Fruit fly (Drosophila melanogaster) whole organism, embryonic: ENCODE results near the gene mthl6.

Experiments used
- Abd-B ChIP-seq: fragments of 200-800 bp; sonication (Bioruptor generic); optimal IDR thresholded peaks from 2 replicates; lab custom pipeline; 2018; ENCODE audit warnings: missing biosample characterization, mild to moderate bottlenecking, missing genetic modification characterization, moderate library complexity
- Antp ChIP-seq: fragments of 200-800 bp; sonication (Bioruptor generic); optimal IDR thresholded peaks from 3 replicates; lab custom pipeline; 2016; ENCODE audit warnings: missing biosample characterization, missing genetic modification characterization
- Asciz ChIP-seq: fragments of 200-800 bp; sonication (Bioruptor generic); optimal IDR thresholded peaks from 2 replicates; lab custom pipeline; 2017; ENCODE audit warnings: missing biosample characterization, mild to moderate bottlenecking, missing genetic modification characterization, missing genetic modification reagents
- Awh ChIP-seq: fragments of 200-800 bp; sonication (Bioruptor generic); IDR thresholded peaks from 2 replicates; pipeline ENCODE4, ENCODE4 v1.3.6; 2022; ENCODE audit warnings: missing biosample characterization, missing genetic modification characterization
- B-H1 ChIP-seq: fragments of 200-800 bp; sonication (Bioruptor generic); IDR thresholded peaks from 3 replicates; pipeline ENCODE4 v1.3.6; 2022; ENCODE audit warnings: missing biosample characterization, missing genetic modification characterization
- CG1024 ChIP-seq: fragments of 200-800 bp; sonication (Bioruptor generic); IDR thresholded peaks from 2 replicates; pipeline ENCODE4 v1.3.6; 2022; ENCODE audit warnings: missing biosample characterization, missing genetic modification characterization
- CG10979 ChIP-seq: fragments of 200-800 bp; sonication (Bioruptor generic); optimal IDR thresholded peaks from 2 replicates; lab custom pipeline; 2018; ENCODE audit warnings: missing biosample characterization, mild to moderate bottlenecking, missing genetic modification characterization, moderate library complexity
- CG11723 ChIP-seq: fragments of 200-800 bp; sonication (Bioruptor generic); optimal IDR thresholded peaks from 2 replicates; lab custom pipeline; 2017; ENCODE audit warnings: missing biosample characterization, mild to moderate bottlenecking, missing genetic modification characterization
- CG12104 ChIP-seq: fragments of 200-800 bp; sonication (Bioruptor generic); optimal IDR thresholded peaks from 3 replicates; lab custom pipeline; 2016; ENCODE audit warnings: missing biosample characterization, missing genetic modification characterization
- CG12391 ChIP-seq: fragments of 200-800 bp; sonication (Bioruptor generic); optimal IDR thresholded peaks from 3 replicates; lab custom pipeline; 2018; ENCODE audit warnings: missing biosample characterization, mild to moderate bottlenecking, missing genetic modification characterization, moderate library complexity
- CG12659 ChIP-seq: fragments of 200-800 bp; sonication (Bioruptor generic); optimal IDR thresholded peaks from 3 replicates; lab custom pipeline; 2017; ENCODE audit warnings: mild to moderate bottlenecking, missing biosample characterization, missing genetic modification reagents, missing genetic modification characterization
- CG13287 ChIP-seq: fragments of 200-800 bp; sonication (Bioruptor generic); IDR thresholded peaks from 2 replicates; pipeline ENCODE4 v1.3.6; 2022; ENCODE audit warnings: missing biosample characterization, missing genetic modification characterization; ENCODE audit not compliant: partially characterized antibody
- CG14441 ChIP-seq: fragments of 200-800 bp; sonication (Bioruptor generic); IDR thresholded peaks from 2 replicates; pipeline ENCODE4 v1.3.6; 2022; ENCODE audit warnings: missing biosample characterization, missing genetic modification characterization
- CG14667 ChIP-seq: fragments of 200-800 bp; sonication (Bioruptor generic); IDR thresholded peaks from 2 replicates; pipeline ENCODE4 v1.3.6; 2022; ENCODE audit warnings: missing biosample characterization, missing genetic modification characterization
- CG14710 ChIP-seq: fragments of 200-800 bp; sonication (Bioruptor generic); optimal IDR thresholded peaks from 3 replicates; lab custom pipeline; 2019; ENCODE audit warnings: missing biosample characterization, mild to moderate bottlenecking, missing genetic modification characterization, moderate library complexity
- CG2199 ChIP-seq: fragments of 200-800 bp; sonication (Bioruptor generic); IDR thresholded peaks from 3 replicates; pipeline ENCODE4 v1.3.6; 2022; ENCODE audit warnings: missing biosample characterization, missing genetic modification characterization
- CG2678 ChIP-seq: fragments of 200-800 bp; sonication (Bioruptor generic); optimal IDR thresholded peaks from 3 replicates; lab custom pipeline; 2019; ENCODE audit warnings: missing biosample characterization, mild to moderate bottlenecking, missing genetic modification characterization, moderate library complexity
- CG2875 ChIP-seq: fragments of 200-800 bp; sonication (Bioruptor generic); optimal IDR thresholded peaks from 2 replicates; lab custom pipeline; 2017; ENCODE audit warnings: missing biosample characterization, mild to moderate bottlenecking, missing genetic modification characterization, missing genetic modification reagents
- CG32772 ChIP-seq: fragments of 200-800 bp; sonication (Bioruptor generic); IDR thresholded peaks from 2 replicates; pipeline ENCODE4 v1.3.6; 2022; ENCODE audit warnings: missing biosample characterization, missing genetic modification characterization
- CG3281 ChIP-seq: fragments of 200-800 bp; sonication (Bioruptor generic); optimal IDR thresholded peaks from 3 replicates; lab custom pipeline; 2017; ENCODE audit warnings: missing biosample characterization, mild to moderate bottlenecking, missing genetic modification characterization
- CG6254 ChIP-seq: fragments of 200-800 bp; sonication (Bioruptor generic); optimal IDR thresholded peaks from 3 replicates; lab custom pipeline; 2017; ENCODE audit warnings: mild to moderate bottlenecking, missing biosample characterization, missing genetic modification reagents, missing genetic modification characterization
- CG7745 ChIP-seq: fragments of 200-800 bp; sonication (Bioruptor generic); optimal IDR thresholded peaks from 2 replicates; lab custom pipeline; 2018; ENCODE audit warnings: missing biosample characterization, mild to moderate bottlenecking, missing genetic modification characterization, moderate library complexity
- CG8388 ChIP-seq: fragments of 200-800 bp; sonication (Bioruptor generic); optimal IDR thresholded peaks from 2 replicates; lab custom pipeline; 2019; ENCODE audit warnings: missing biosample characterization, mild to moderate bottlenecking, missing genetic modification characterization, moderate library complexity
- E2f1 ChIP-seq: fragments of 200-800 bp; sonication (Bioruptor generic); IDR thresholded peaks from 2 replicates; pipeline ENCODE4 v1.3.6; 2022; ENCODE audit warnings: missing biosample characterization, missing genetic modification characterization
- E2f2 ChIP-seq: fragments of 200-800 bp; sonication (Bioruptor generic); IDR thresholded peaks from 2 replicates; pipeline ENCODE4 v1.3.6; 2022; ENCODE audit warnings: missing biosample characterization, missing genetic modification characterization
- Fer2 ChIP-seq: fragments of 200-800 bp; sonication (Bioruptor generic); optimal IDR thresholded peaks from 2 replicates; lab custom pipeline; 2018; ENCODE audit warnings: missing biosample characterization, mild to moderate bottlenecking, missing genetic modification characterization, moderate library complexity
- HmgZ ChIP-seq: fragments of 200-800 bp; sonication (Bioruptor generic); optimal IDR thresholded peaks from 2 replicates; lab custom pipeline; 2018; ENCODE audit warnings: missing biosample characterization, mild to moderate bottlenecking, missing genetic modification characterization
- Mad ChIP-seq: fragments of 200-800 bp; sonication (Bioruptor generic); optimal IDR thresholded peaks from 2 replicates; lab custom pipeline; 2016; ENCODE audit warnings: missing biosample characterization, missing genetic modification characterization
- NK7.1 ChIP-seq: fragments of 200-800 bp; sonication (Bioruptor generic); optimal IDR thresholded peaks from 3 replicates; lab custom pipeline; 2016; ENCODE audit warnings: missing biosample characterization, missing genetic modification characterization
- Neu2 ChIP-seq: fragments of 200-800 bp; sonication (Bioruptor generic); optimal IDR thresholded peaks from 3 replicates; lab custom pipeline; 2016; ENCODE audit warnings: missing biosample characterization, missing genetic modification characterization, borderline replicate concordance
- Nf-YC ChIP-seq: fragments of 200-800 bp; optimal IDR thresholded peaks from 3 replicates; lab custom pipeline; 2019; ENCODE audit warnings: missing biosample characterization, mild to moderate bottlenecking, missing genetic modification characterization, moderate library complexity
- Optix ChIP-seq: fragments of 200-800 bp; sonication (Bioruptor generic); IDR thresholded peaks from 3 replicates; pipeline ENCODE4 v1.3.6; 2022; ENCODE audit warnings: missing biosample characterization, missing genetic modification characterization
- Ptx1 ChIP-seq: fragments of 200-800 bp; sonication (Bioruptor generic); IDR thresholded peaks from 2 replicates; pipeline ENCODE4 v1.3.6; 2022; ENCODE audit warnings: missing biosample characterization, missing genetic modification characterization
- Xrp1 ChIP-seq: fragments of 200-800 bp; sonication (Bioruptor generic); IDR thresholded peaks from 2 replicates; pipeline ENCODE4 v1.3.6; 2022; ENCODE audit warnings: missing biosample characterization, missing genetic modification characterization
- az2 ChIP-seq: fragments of 200-800 bp; sonication (Bioruptor generic); optimal IDR thresholded peaks from 3 replicates; lab custom pipeline; 2016; ENCODE audit warnings: missing biosample characterization, missing genetic modification characterization
- bowl ChIP-seq: fragments of 200-800 bp; sonication (Bioruptor generic); IDR thresholded peaks from 2 replicates; pipeline ENCODE4 v1.3.6; 2022; ENCODE audit warnings: missing biosample characterization, missing genetic modification characterization
- ci ChIP-seq: fragments of 200-800 bp; sonication (Bioruptor generic); IDR thresholded peaks from 3 replicates; pipeline ENCODE4 v1.3.6; 2022; ENCODE audit warnings: missing biosample characterization, missing genetic modification characterization
- crol ChIP-seq: fragments of 200-800 bp; sonication (Bioruptor generic); IDR thresholded peaks from 2 replicates; pipeline ENCODE4 v1.3.6; 2022; ENCODE audit warnings: missing biosample characterization, missing genetic modification characterization
- dmrt11E ChIP-seq: fragments of 200-800 bp; sonication (Bioruptor generic); optimal IDR thresholded peaks from 3 replicates; lab custom pipeline; 2018; ENCODE audit warnings: missing biosample characterization, mild to moderate bottlenecking, missing genetic modification characterization, moderate library complexity
- dpn ChIP-seq, 2 experiments: fragments of 200-800 bp; sonication (Bioruptor generic); optimal IDR thresholded peaks; 3 replicates each; lab custom pipeline; 2016; ENCODE audit warnings: missing biosample characterization in 2 of 2, missing genetic modification characterization in 2 of 2
- fd3F ChIP-seq: fragments of 200-800 bp; sonication (Bioruptor generic); optimal IDR thresholded peaks from 2 replicates; lab custom pipeline; 2018; ENCODE audit warnings: missing biosample characterization, mild to moderate bottlenecking, missing genetic modification characterization, moderate library complexity
- nmo ChIP-seq: fragments of 200-800 bp; sonication (Bioruptor generic); optimal IDR thresholded peaks from 2 replicates; lab custom pipeline; 2018; ENCODE audit warnings: missing biosample characterization, mild to moderate bottlenecking, missing genetic modification characterization, moderate library complexity
- pan ChIP-seq, 4 experiments: fragments of >200 bp in 3 of 4; fragments of 200-800 bp in 1 of 4; sonication (Bioruptor generic) in 1 of 4; optimal IDR thresholded peaks in 3 of 4; IDR thresholded peaks in 1 of 4; 2 replicates each; pipeline versions ENCODE4 v1.3.6 to Lab custom; 2017 to 2022; ENCODE audit warnings: missing biosample characterization in 2 of 4, missing genetic modification characterization in 2 of 4, mixed read lengths in 1 of 4
- prd ChIP-seq, 3 experiments: fragments of >200 bp in 2 of 3; fragments of 200-800 bp in 1 of 3; sonication (Bioruptor generic) in 1 of 3; optimal IDR thresholded peaks in 2 of 3; IDR thresholded peaks in 1 of 3; 2 replicates in 2 of 3; 3 replicates in 1 of 3; pipeline versions ENCODE4 v1.3.6 to Lab custom; 2017 to 2022; ENCODE audit warnings: missing biosample characterization in 1 of 3, missing genetic modification characterization in 1 of 3
- row ChIP-seq: fragments of 200-800 bp; sonication (Bioruptor generic); IDR thresholded peaks from 3 replicates; pipeline ENCODE4 v1.3.6; 2022; ENCODE audit warnings: missing biosample characterization, missing genetic modification characterization
- sc ChIP-seq, 3 experiments: fragments of >200 bp in 2 of 3; fragments of 200-800 bp in 1 of 3; sonication (Bioruptor generic) in 1 of 3; optimal IDR thresholded peaks; 2 replicates in 2 of 3; 3 replicates in 1 of 3; lab custom pipeline; 2017; ENCODE audit warnings: mild to moderate bottlenecking in 1 of 3, missing biosample characterization in 1 of 3, missing genetic modification characterization in 1 of 3, missing genetic modification reagents in 1 of 3
- slp2 ChIP-seq: fragments of 200-800 bp; sonication (Bioruptor generic); optimal IDR thresholded peaks from 2 replicates; lab custom pipeline; 2016; ENCODE audit warnings: missing biosample characterization, missing genetic modification characterization
- trem ChIP-seq: fragments of 200-800 bp; optimal IDR thresholded peaks from 3 replicates; lab custom pipeline; 2019; ENCODE audit warnings: missing biosample characterization, mild to moderate bottlenecking, missing genetic modification characterization, moderate library complexity

mthl6 gene

DNA sequence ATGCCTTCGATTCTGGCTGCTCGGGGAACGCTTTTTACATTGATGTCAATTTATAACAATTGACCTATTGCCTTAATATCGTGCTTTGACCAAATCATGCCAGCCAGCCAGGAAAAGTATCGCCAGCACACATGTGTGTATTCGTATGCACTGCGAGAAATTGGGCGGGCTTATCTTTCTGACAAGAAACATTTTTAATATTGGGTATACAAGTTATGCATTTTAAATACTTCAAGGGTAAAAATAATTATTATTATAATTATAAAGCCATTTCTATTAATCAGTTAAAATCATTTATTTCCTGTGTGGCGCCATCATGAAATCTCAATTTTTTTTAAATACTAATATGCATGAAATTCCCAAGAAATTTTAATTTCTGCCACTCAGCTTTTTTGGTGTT, 36.1 kb downstream of the mthl6 start (continued):
- TF ChIP-seq fd3F (no peak), Mad (GFP tag; lab: Kevin White, UChicago) (no peak), CG2199 (0 out of 3 replicates have a peak, but pooled peaks have one; percentile 24), dmrt11E (tag; lab: Kevin White, UChicago) (peak; percentile 52), trem (peak; percentile 33), CG12391 (tag; lab: Kevin White, UChicago) (peak; percentile 48), CG13287 (GFP tag; lab: Robert Waterston, UW) (no peak), E2f2 (GFP tag; lab: Robert Waterston, UW) (0 out of 2 replicates have a peak, but pooled peaks have one; percentile 8), CG3281 (GFP tag; lab: Kevin White, UChicago) (peak; percentile 13), CG2875 (peak; percentile 21), CG11723 (GFP tag; lab: Kevin White, UChicago) (no peak), CG12659 (GFP tag; lab: Kevin White, UChicago) (no peak), prd (optimal IDR thresholded peaks at IDR 0.05; lab: Kevin White, UChicago) (no peak), prd (GFP tag; IDR thresholded peaks at IDR 0.05; lab: Robert Waterston, UW) (peak; percentile 75), Xrp1 (GFP tag; lab: Robert Waterston, UW) (peak; percentile 71), CG1024 (GFP tag; lab: Robert Waterston, UW) (0 out of 2 replicates have a peak, but pooled peaks have one; percentile 26), HmgZ (tag; lab: Kevin White, UChicago) (no peak), slp2 (GFP tag; lab: Kevin White, UChicago) (no peak), ci (peak; percentile 60; the same call in 1 of the 3 replicates), CG32772 (GFP tag; lab: Robert Waterston, UW) (peak; percentile 48; the same call in 1 of the 2 replicates), CG14441 (GFP tag; lab: Robert Waterston, UW) (0 out of 2 replicates have a peak, but pooled peaks have one; percentile 19), NK7.1 (GFP tag; lab: Kevin White, UChicago) (no peak), Abd-B (GFP tag; lab: Kevin White, UChicago) (peak; percentile 9), CG2678 (no peak), CG14667 (GFP tag; lab: Robert Waterston, UW) (no peak), nmo (peak; percentile 60), E2f1 (GFP tag; lab: Robert Waterston, UW) (peak; percentile 28; the same call in 1 of the 2 replicates), B-H1 (GFP tag; lab: Robert Waterston, UW) (peak; percentile 18; the same call in 1 of the 3 replicates), Nf-YC (tag; lab: Kevin White, UChicago) (no peak), Awh (peak; percentile 39; the same call in 1 of the 2 replicates), CG8388 (GFP tag; lab: Kevin White, UChicago) (peak; percentile 32), Optix (GFP tag; lab: Robert Waterston, UW) (0 out of 3 replicates have a peak, but pooled peaks have one; percentile 11), bowl (no peak), CG7745 (no peak), Fer2 (no peak), crol (GFP tag; lab: Robert Waterston, UW) (no peak), Ptx1 (peak; percentile 34; the same call in 1 of the 2 replicates), sc (optimal IDR thresholded peaks at IDR 0.05; lab: Kevin White, UChicago) (no peak), sc (GFP tag; optimal IDR thresholded peaks at IDR 0.05; lab: Kevin White, UChicago) (peak; percentile 39), CG14710 (tag; lab: Kevin White, UChicago) (peak; percentile 46), Neu2 (no peak), dpn (GFP tag; optimal IDR thresholded peaks at IDR 0.05; lab: Kevin White, UChicago) (peak in 1 of 2 experiments; percentile 12), row (GFP tag; lab: Robert Waterston, UW) (peak; percentile 50; the same call in 2 of the 3 replicates), Antp (GFP tag; lab: Kevin White, UChicago) (no peak), CG6254 (peak; percentile 17), az2 (GFP tag; lab: Kevin White, UChicago) (peak; percentile 25), CG10979 (peak; percentile 66), pan (optimal IDR thresholded peaks at IDR 0.05; lab: Kevin White, UChicago) (no peak), pan (GFP tag; optimal IDR thresholded peaks at IDR 0.05 in 1 of 2, IDR thresholded peaks at IDR 0.05 in 1 of 2) (peak in 1 of 2 experiments; percentile 54), Asciz (GFP tag; lab: Kevin White, UChicago) (peak; percentile 8), CG12104 (GFP tag; lab: Kevin White, UChicago) (no peak)
